Worm (Caenorhabditis elegans) whole organism, L4 larva: ENCODE measurements around the gene C17G1.14.
A peak's percentile ranks its signal among the peaks of the same experiment; 100 is the strongest.

Experiments used
- F10B5.3 ChIP-seq: sonication (generic microtip); optimal IDR thresholded peaks from 2 replicates; lab custom pipeline; 2016; ENCODE audit warnings: mild to moderate bottlenecking, missing genetic modification characterization, missing compliant biosample characterization
- F26F4.8 ChIP-seq: fragments of 200-800 bp; sonication (Bioruptor generic); conservative IDR thresholded peaks from 2 replicates; pipeline ENCODE4 v1.3.6; 2022; ENCODE audit warnings: missing genetic modification characterization, missing compliant biosample characterization
- F37D6.2 ChIP-seq: sonication (generic microtip); optimal IDR thresholded peaks from 2 replicates; lab custom pipeline; 2016; ENCODE audit warnings: mild to moderate bottlenecking, missing genetic modification characterization, missing compliant biosample characterization
- ZK337.2 ChIP-seq: fragments of 200-800 bp; sonication (Bioruptor generic); IDR thresholded peaks from 2 replicates; pipeline ENCODE4 v1.3.6; 2022; ENCODE audit warnings: missing genetic modification reagents, missing genetic modification characterization, missing compliant biosample characterization
- aha-1 ChIP-seq: fragments of 150-350 bp; peaks from one replicate; lab custom pipeline; 2014; ENCODE audit warnings: missing biosample characterization, missing genetic modification characterization
- ama-1 ChIP-seq: fragments of 150-350 bp; optimal IDR thresholded peaks from 2 replicates; lab custom pipeline; 2014; ENCODE audit warnings: inconsistent platforms, mixed read lengths
- ceh-44 ChIP-seq: fragments of 200-800 bp; sonication (Bioruptor generic); IDR thresholded peaks from 2 replicates; pipeline ENCODE4 v1.3.6; 2022; ENCODE audit warnings: missing genetic modification reagents, missing genetic modification characterization, missing compliant biosample characterization
- ceh-62 ChIP-seq: sonication (generic microtip); optimal IDR thresholded peaks from 2 replicates; lab custom pipeline; 2017; ENCODE audit warnings: missing biosample characterization, missing genetic modification characterization
- ceh-82 ChIP-seq: sonication (generic microtip); optimal IDR thresholded peaks from 2 replicates; lab custom pipeline; 2017; ENCODE audit warnings: missing biosample characterization, missing genetic modification characterization
- ces-1 ChIP-seq: fragments of 150-350 bp; sonication (generic microtip); optimal IDR thresholded peaks from 4 replicates; lab custom pipeline; 2014; ENCODE audit warnings: missing biosample characterization, missing genetic modification reagents, missing genetic modification characterization
- daf-16 ChIP-seq, 3 experiments: sonication (generic microtip); optimal IDR thresholded peaks; 2 replicates each; lab custom pipeline; 2016 to 2017; ENCODE audit warnings: missing genetic modification characterization in 3 of 3, missing genetic modification reagents in 3 of 3, mild to moderate bottlenecking in 2 of 3, missing compliant biosample characterization in 2 of 3, missing biosample characterization in 1 of 3, moderate library complexity in 1 of 3
- dpl-1 ChIP-seq: fragments of 150-350 bp; optimal IDR thresholded peaks from 2 replicates; lab custom pipeline; 2014; ENCODE audit warnings: missing biosample characterization, missing genetic modification reagents, missing genetic modification characterization
- egl-27 ChIP-seq: sonication (generic microtip); optimal IDR thresholded peaks from 3 replicates; lab custom pipeline; 2017; ENCODE audit warnings: missing biosample characterization, missing genetic modification reagents, missing genetic modification characterization
- fkh-10 ChIP-seq: fragments of 150-350 bp; optimal IDR thresholded peaks from 2 replicates; lab custom pipeline; 2014; ENCODE audit warnings: missing biosample characterization, missing genetic modification reagents, missing genetic modification characterization
- gei-8 ChIP-seq: fragments of 200-800 bp; sonication (Bioruptor generic); optimal IDR thresholded peaks from 2 replicates; lab custom pipeline; 2018; ENCODE audit warnings: mild to moderate bottlenecking, missing genetic modification characterization, missing compliant biosample characterization
- hlh-30 ChIP-seq: sonication (generic microtip); optimal IDR thresholded peaks from 2 replicates; lab custom pipeline; 2017; ENCODE audit warnings: antibody characterized with exemption, mild to moderate bottlenecking, missing genetic modification characterization, missing compliant biosample characterization; ENCODE audit not compliant: insufficient read depth
- hmg-1.1 ChIP-seq: fragments of 200-800 bp; sonication (Bioruptor generic); IDR thresholded peaks from 2 replicates; pipeline ENCODE4 v1.3.6; 2022; ENCODE audit warnings: missing genetic modification reagents, missing genetic modification characterization, missing compliant biosample characterization
- jun-1 ChIP-seq: fragments of 150-350 bp; optimal IDR thresholded peaks from 2 replicates; lab custom pipeline; 2014; ENCODE audit warnings: missing biosample characterization, missing genetic modification reagents, missing genetic modification characterization
- lin-38 ChIP-seq: fragments of 200-800 bp; sonication (Bioruptor generic); IDR thresholded peaks from 2 replicates; pipeline ENCODE4 v1.3.6; 2022; ENCODE audit warnings: missing genetic modification reagents, missing genetic modification characterization, missing compliant biosample characterization
- madf-9 ChIP-seq: fragments of 200-800 bp; sonication (Bioruptor generic); conservative IDR thresholded peaks from 2 replicates; pipeline ENCODE4 v1.3.6; 2022; ENCODE audit warnings: missing genetic modification reagents, missing genetic modification characterization, missing compliant biosample characterization
- mdl-1 ChIP-seq, 2 experiments: fragments of 150-350 bp in 1 of 2; sonication (generic microtip) in 1 of 2; optimal IDR thresholded peaks; 2 replicates each; lab custom pipeline; 2014 to 2017; ENCODE audit warnings: missing biosample characterization in 2 of 2, missing genetic modification characterization in 2 of 2
- mes-2 ChIP-seq: sonication (generic microtip); optimal IDR thresholded peaks from 2 replicates; lab custom pipeline; 2016; ENCODE audit warnings: missing genotype, mild to moderate bottlenecking, missing genetic modification characterization, missing compliant biosample characterization; ENCODE audit not compliant: poor library complexity, severe bottlenecking
- mxl-2 ChIP-seq: fragments of 200-800 bp; sonication (Bioruptor generic); conservative IDR thresholded peaks from 2 replicates; pipeline ENCODE4 v1.3.6; 2022; ENCODE audit warnings: missing genetic modification reagents, missing genetic modification characterization, missing compliant biosample characterization
- mxl-3 ChIP-seq: fragments of 200-800 bp; sonication (Bioruptor generic); optimal IDR thresholded peaks from 2 replicates; lab custom pipeline; 2018; ENCODE audit warnings: mild to moderate bottlenecking, missing genetic modification characterization, missing compliant biosample characterization
- nhr-10 ChIP-seq: fragments of 150-350 bp; optimal IDR thresholded peaks from 2 replicates; lab custom pipeline; 2014; ENCODE audit warnings: missing biosample characterization, missing genetic modification characterization
- nhr-237 ChIP-seq: sonication (generic microtip); optimal IDR thresholded peaks from 2 replicates; lab custom pipeline; 2017; ENCODE audit warnings: missing biosample characterization, missing genetic modification characterization
- nhr-41 ChIP-seq: fragments of 200-800 bp; sonication (Bioruptor generic); IDR thresholded peaks from 2 replicates; pipeline ENCODE4 v1.3.6; 2022; ENCODE audit warnings: missing genetic modification reagents, missing genetic modification characterization, missing compliant biosample characterization
- nhr-48 ChIP-seq: sonication (generic microtip); optimal IDR thresholded peaks from 2 replicates; lab custom pipeline; 2016; ENCODE audit warnings: mild to moderate bottlenecking, missing genetic modification characterization, missing compliant biosample characterization
- nhr-76 ChIP-seq: fragments of 150-350 bp; optimal IDR thresholded peaks from 2 replicates; lab custom pipeline; 2014; ENCODE audit warnings: missing biosample characterization, missing genetic modification characterization
- pha-4 ChIP-seq, 2 experiments: fragments of 150-350 bp in 1 of 2; fragments of 200-800 bp in 1 of 2; sonication (Bioruptor generic) in 1 of 2; IDR thresholded peaks in 1 of 2; optimal IDR thresholded peaks in 1 of 2; 2 replicates each; pipeline versions ENCODE4 v1.3.6 to Lab custom; 2014 to 2022; ENCODE audit warnings: missing genetic modification characterization in 2 of 2, missing genetic modification reagents in 2 of 2, missing biosample characterization in 1 of 2, missing compliant biosample characterization in 1 of 2
- php-3 ChIP-seq: fragments of 200-800 bp; sonication (Bioruptor generic); IDR thresholded peaks from 2 replicates; pipeline ENCODE4 v1.3.6; 2022; ENCODE audit warnings: missing genetic modification reagents, missing genetic modification characterization, missing compliant biosample characterization
- pqm-1 ChIP-seq: sonication (generic microtip); optimal IDR thresholded peaks from 2 replicates; lab custom pipeline; 2017; ENCODE audit warnings: missing biosample characterization, missing genetic modification characterization
- rbr-2 ChIP-seq: sonication (generic microtip); optimal IDR thresholded peaks from 2 replicates; lab custom pipeline; 2016; ENCODE audit warnings: missing genotype, missing genetic modification characterization, missing compliant biosample characterization
- sdz-12 ChIP-seq: fragments of 200-800 bp; sonication (Bioruptor generic); optimal IDR thresholded peaks from 2 replicates; lab custom pipeline; 2018; ENCODE audit warnings: mild to moderate bottlenecking, missing genetic modification characterization, missing compliant biosample characterization
- skn-1 ChIP-seq: fragments of 150-350 bp; optimal IDR thresholded peaks from 2 replicates; lab custom pipeline; 2014; ENCODE audit warnings: missing biosample characterization, missing genetic modification characterization
- snpc-4 ChIP-seq: fragments of 150-350 bp; optimal IDR thresholded peaks from 2 replicates; lab custom pipeline; 2014; ENCODE audit warnings: missing biosample characterization, missing genetic modification characterization
- tra-1 ChIP-seq: fragments of 200-800 bp; sonication (Bioruptor generic); IDR thresholded peaks from 2 replicates; pipeline ENCODE4 v1.3.6; 2022; ENCODE audit warnings: missing genetic modification reagents, missing genetic modification characterization, missing compliant biosample characterization
- unc-39 ChIP-seq: sonication (generic microtip); optimal IDR thresholded peaks from 2 replicates; lab custom pipeline; 2017; ENCODE audit warnings: missing biosample characterization, missing genetic modification characterization
- unc-62 ChIP-seq, 3 experiments: fragments of 150-350 bp in 1 of 3; sonication (generic microtip); optimal IDR thresholded peaks in 2 of 3; peaks in 1 of 3; 1 replicate in 1 of 3; 2 replicates in 2 of 3; lab custom pipeline; 2014 to 2017; ENCODE audit warnings: missing biosample characterization in 3 of 3, missing genetic modification characterization in 3 of 3, missing genetic modification reagents in 3 of 3, missing genotype in 1 of 3
- zag-1 ChIP-seq: fragments of 150-350 bp; optimal IDR thresholded peaks from 2 replicates; lab custom pipeline; 2014; ENCODE audit warnings: missing biosample characterization, missing genetic modification characterization
- zfp-2 ChIP-seq: sonication (generic microtip); optimal IDR thresholded peaks from 2 replicates; lab custom pipeline; 2016; ENCODE audit warnings: mild to moderate bottlenecking, missing genetic modification characterization, missing compliant biosample characterization
- zip-11 ChIP-seq: fragments of 200-800 bp; sonication (Bioruptor generic); IDR thresholded peaks from 2 replicates; pipeline ENCODE4 v1.3.6; 2022; ENCODE audit warnings: missing genetic modification characterization, missing compliant biosample characterization
- ztf-7 ChIP-seq: fragments of 150-350 bp; optimal IDR thresholded peaks from 2 replicates; lab custom pipeline; 2014; ENCODE audit warnings: missing biosample characterization, missing genetic modification characterization

C17G1.14 gene

ce11 chrX:9941379-9941778 lies 2.8 kb downstream of the C17G1.14 start:
- peak; percentile 13 for TF ChIP-seq mes-2 (tag; lab: Kevin White, UChicago)
- peak; percentile 85 for TF ChIP-seq aha-1 (tag; lab: Kevin White, UChicago)
- TF ChIP-seq pha-4 (GFP tag; IDR thresholded peaks at IDR 0.05; lab: Robert Waterston, UW): no peak
- TF ChIP-seq pha-4 (tag; optimal IDR thresholded peaks at IDR 0.05; lab: Kevin White, UChicago): no peak
- TF ChIP-seq mxl-3 (GFP tag; lab: Kevin White, UChicago): peak; percentile 8
- TF ChIP-seq zag-1: no peak
- no peak for TF ChIP-seq hmg-1.1 (GFP tag; lab: Robert Waterston, UW)

DNA sequence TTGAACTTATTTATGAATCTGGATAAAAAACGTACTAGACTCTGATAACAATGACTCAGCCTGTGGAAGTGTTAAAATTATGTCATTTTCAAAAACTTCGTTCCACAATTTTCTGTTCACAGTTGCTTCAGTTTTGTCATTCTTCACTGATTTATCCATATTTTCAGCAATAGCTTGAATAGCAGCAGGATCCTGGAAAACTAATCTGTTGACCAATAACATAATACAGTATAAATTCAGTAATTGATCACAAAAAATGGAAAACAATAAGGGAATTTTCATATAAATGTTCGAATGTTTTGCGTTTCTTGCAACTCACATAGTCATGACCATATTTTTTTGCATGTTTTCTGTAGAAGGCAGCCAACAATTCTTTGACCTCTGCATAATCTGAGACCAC lies 9.9 kb downstream of the C17G1.14 start:
- TF ChIP-seq unc-62 (GFP tag; optimal IDR thresholded peaks at IDR 0.05 in 1 of 2; lab: Kevin White, UChicago) (peak in 1 of 2 experiments; percentile 96), unc-62 (tag; optimal IDR thresholded peaks at IDR 0.05; lab: Kevin White, UChicago) (no peak), egl-27 (no peak), zip-11 (GFP tag; lab: Robert Waterston, UW) (no peak), pha-4 (GFP tag; IDR thresholded peaks at IDR 0.05; lab: Robert Waterston, UW) (no peak), pha-4 (tag; optimal IDR thresholded peaks at IDR 0.05; lab: Kevin White, UChicago) (no peak), ces-1 (GFP tag; lab: Kevin White, UChicago) (no peak), mdl-1 (tag; optimal IDR thresholded peaks at IDR 0.05; lab: Kevin White, UChicago) (no peak), nhr-48 (tag; lab: Kevin White, UChicago) (no peak), unc-39 (tag; lab: Kevin White, UChicago) (no peak), fkh-10 (GFP tag; lab: Kevin White, UChicago) (no peak)

DNA sequence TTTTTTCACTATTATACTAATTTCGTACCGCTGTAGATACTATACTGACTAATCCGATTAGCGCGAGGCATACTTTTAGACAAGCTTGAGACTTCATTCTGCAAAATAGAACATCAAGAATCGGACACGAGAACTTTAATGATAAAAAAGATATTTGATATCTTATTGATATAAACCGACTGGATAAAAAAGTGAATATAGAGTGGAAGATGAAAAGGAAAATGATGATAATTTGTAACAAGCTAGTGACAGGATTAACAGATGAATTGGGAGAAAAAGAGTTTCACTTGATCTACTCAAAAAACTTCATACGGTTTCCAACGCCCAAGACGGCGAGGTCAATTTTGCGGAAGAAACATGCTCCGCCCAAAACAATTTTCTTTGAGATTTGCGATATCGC lies 10.3 kb downstream of the C17G1.14 start, which contains the start of gene nas-37:
Gene nas-37 (minus strand): TSS at position 101 of the 400 bp plus-strand sequence.
- TF ChIP-seq pqm-1 (tag; lab: Kevin White, UChicago): no peak
- TF ChIP-seq hlh-30: no peak
- TF ChIP-seq mxl-2: no peak
- TF ChIP-seq nhr-76: no peak
- TF ChIP-seq nhr-10 (tag; lab: Kevin White, UChicago): no peak
- no peak for TF ChIP-seq ztf-7 (tag; lab: Kevin White, UChicago)
- no peak for TF ChIP-seq rbr-2 (tag; lab: Kevin White, UChicago)
- TF ChIP-seq ama-1 (lab: Kevin White, UChicago): no peak
- no peak for TF ChIP-seq unc-62 (GFP tag; optimal IDR thresholded peaks at IDR 0.05 in 1 of 2; lab: Kevin White, UChicago)
- no peak for TF ChIP-seq unc-62 (tag; optimal IDR thresholded peaks at IDR 0.05; lab: Kevin White, UChicago)
- no peak for TF ChIP-seq F10B5.3 (tag; lab: Kevin White, UChicago)
- no peak for TF ChIP-seq ZK337.2 (GFP tag; lab: Robert Waterston, UW)
- TF ChIP-seq skn-1 (tag; lab: Kevin White, UChicago): no peak
- no peak for TF ChIP-seq mes-2 (tag; lab: Kevin White, UChicago)
- TF ChIP-seq nhr-237 (tag; lab: Kevin White, UChicago): no peak
- TF ChIP-seq jun-1 (tag; lab: Kevin White, UChicago): no peak
- TF ChIP-seq snpc-4 (tag; lab: Kevin White, UChicago): no peak
- TF ChIP-seq unc-39 (tag; lab: Kevin White, UChicago): no peak
- no peak for TF ChIP-seq dpl-1 (GFP tag; lab: Kevin White, UChicago)

DNA sequence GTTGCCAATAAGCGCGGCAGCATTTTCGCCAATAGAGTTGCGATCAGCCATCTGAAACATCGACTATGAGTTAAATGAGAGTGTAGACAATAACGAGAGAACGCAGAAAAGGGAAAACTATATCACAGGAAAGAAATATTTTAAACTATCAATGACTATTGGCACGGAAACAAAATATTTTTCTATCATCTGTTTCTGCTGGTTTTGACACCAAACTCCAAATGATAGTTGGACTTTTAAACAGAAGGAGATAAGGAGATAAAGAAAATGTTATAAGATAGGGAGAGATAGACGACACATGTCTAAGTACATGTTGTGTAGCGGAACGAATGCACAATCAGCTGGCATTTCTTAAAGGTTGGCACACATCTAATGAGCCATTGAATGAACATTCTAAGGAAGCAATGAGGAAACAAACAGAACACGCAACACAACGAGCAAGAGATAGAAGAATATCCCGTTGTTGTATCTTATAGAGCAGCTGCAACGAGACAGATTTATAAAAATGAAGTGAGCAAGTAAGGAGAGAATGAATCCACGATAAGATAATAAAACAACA lies 15.9 kb downstream of the C17G1.14 start, which contains the start of gene cysl-1:
Gene cysl-1 (minus strand): TSS at position 51 of the 559 bp plus-strand sequence.
- TF ChIP-seq F26F4.8 (no peak), ceh-62 (tag; lab: Kevin White, UChicago) (no peak), php-3 (no peak), madf-9 (no peak), egl-27 (no peak), hlh-30 (no peak), nhr-10 (tag; lab: Kevin White, UChicago) (no peak), zfp-2 (tag; lab: Kevin White, UChicago) (no peak), lin-38 (no peak), nhr-41 (GFP tag; lab: Robert Waterston, UW) (no peak), pqm-1 (tag; lab: Kevin White, UChicago) (no peak), ceh-82 (no peak), mxl-3 (GFP tag; lab: Kevin White, UChicago) (peak; percentile 35), tra-1 (GFP tag; lab: Robert Waterston, UW) (no peak), gei-8 (GFP tag; lab: Kevin White, UChicago) (no peak), ceh-44 (GFP tag; lab: Robert Waterston, UW) (no peak), daf-16 (GFP tag; optimal IDR thresholded peaks at IDR 0.05; lab: Kevin White, UChicago) (peak in 1 of 2 experiments; percentile 80), daf-16 (tag; optimal IDR thresholded peaks at IDR 0.05; lab: Kevin White, UChicago) (no peak), zip-11 (GFP tag; lab: Robert Waterston, UW) (no peak), sdz-12 (GFP tag; lab: Kevin White, UChicago) (no peak), F37D6.2 (tag; lab: Kevin White, UChicago) (no peak)
